Fruit fly (Drosophila melanogaster) S2 (cell line): Measurements from ENCODE around the gene CG42353.

Source experiments
- CG8478 ChIP-seq: fragments of >200 bp; optimal IDR thresholded peaks from 2 replicates; lab custom pipeline; 2018
- CTCF ChIP-seq, 2 experiments: fragments of >200 bp; optimal IDR thresholded peaks; 2 replicates each; lab custom pipeline; 2018

DNA sequence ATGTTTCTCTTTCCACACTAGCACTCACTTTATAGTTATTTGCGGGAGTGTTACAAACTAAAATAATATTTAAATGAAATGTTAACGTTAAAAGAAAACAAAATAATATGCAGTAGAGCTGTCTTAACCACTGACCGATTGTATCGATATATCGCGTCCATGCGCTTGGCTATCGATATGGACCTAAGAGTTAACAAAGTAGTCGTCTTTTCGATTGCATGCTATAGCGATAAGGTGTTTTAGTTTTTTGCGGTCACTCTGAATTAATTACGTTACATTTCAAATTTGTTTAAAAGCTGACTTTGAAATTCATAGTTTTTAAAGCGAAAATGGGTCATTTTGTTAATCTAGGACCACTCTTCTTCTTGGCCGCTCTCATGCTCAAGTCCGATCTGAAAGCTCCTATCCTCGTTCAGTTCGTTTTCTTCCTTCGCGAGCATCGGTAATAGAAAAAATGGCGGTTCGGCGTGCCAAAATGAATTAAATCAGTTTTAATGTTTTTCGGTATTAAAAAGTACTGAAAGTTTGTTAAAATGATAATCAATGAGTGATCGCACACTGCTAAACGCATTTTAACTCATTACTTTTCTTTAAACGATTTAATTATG, 31.3 kb downstream of the CG42353 start, which contains the start of gene Nipsnap:
- TF ChIP-seq CTCF (optimal IDR thresholded peaks at IDR 0.05; lab: Kevin White, UChicago): peak in 1 of 2 experiments; percentile 28
- no peak for TF ChIP-seq CG8478
